Worm (Caenorhabditis elegans) whole organism, young adult: ENCODE measurements around the gene C06E4.3.

Experiments
- B0019.2 ChIP-seq: fragments of 200-800 bp; sonication (Bioruptor generic); conservative IDR thresholded peaks from 2 replicates; pipeline ENCODE4 v1.3.6; 2022; ENCODE audit warnings: missing genetic modification reagents, missing genetic modification characterization, missing compliant biosample characterization
- C17E4.6 ChIP-seq: fragments of 200-800 bp; sonication (Bioruptor generic); IDR thresholded peaks from 2 replicates; pipeline ENCODE4 v1.3.6; 2022; ENCODE audit warnings: missing genetic modification reagents, missing genetic modification characterization, missing compliant biosample characterization
- F33H1.4 ChIP-seq: fragments of 200-800 bp; sonication (Bioruptor generic); IDR thresholded peaks from 2 replicates; pipeline ENCODE4 v1.3.6; 2022; ENCODE audit warnings: missing genetic modification reagents, missing genetic modification characterization, missing compliant biosample characterization
- F52B5.7 ChIP-seq: sonication (generic microtip); optimal IDR thresholded peaks from 2 replicates; lab custom pipeline; 2016; ENCODE audit warnings: mild to moderate bottlenecking, missing genetic modification characterization, missing compliant biosample characterization
- Y53G8AR.9 ChIP-seq: fragments of 200-800 bp; sonication (Bioruptor generic); conservative IDR thresholded peaks from 2 replicates; pipeline ENCODE4 v1.3.6; 2022; ENCODE audit warnings: missing genetic modification reagents, missing genetic modification characterization, missing compliant biosample characterization
- Y56A3A.18 ChIP-seq: fragments of 200-800 bp; sonication (Bioruptor generic); IDR thresholded peaks from 2 replicates; pipeline ENCODE4 v1.3.6; 2022; ENCODE audit warnings: missing genetic modification reagents, missing genetic modification characterization, missing compliant biosample characterization
- akir-1 ChIP-seq: fragments of 200-800 bp; sonication (Bioruptor generic); optimal IDR thresholded peaks from 2 replicates; lab custom pipeline; 2018; ENCODE audit warnings: mild to moderate bottlenecking, missing genetic modification characterization, moderate library complexity, missing compliant biosample characterization
- aptf-3 ChIP-seq: fragments of 200-800 bp; sonication (Bioruptor generic); IDR thresholded peaks from 2 replicates; pipeline ENCODE4 v1.3.6; 2022; ENCODE audit warnings: missing genetic modification characterization, missing compliant biosample characterization
- attf-5 ChIP-seq: fragments of 200-800 bp; sonication (Bioruptor generic); optimal IDR thresholded peaks from 2 replicates; lab custom pipeline; 2018; ENCODE audit warnings: mild to moderate bottlenecking, missing genetic modification characterization, missing compliant biosample characterization
- bed-1 ChIP-seq: fragments of 200-800 bp; sonication (Bioruptor generic); IDR thresholded peaks from 2 replicates; pipeline ENCODE4 v1.3.6; 2022; ENCODE audit warnings: missing genetic modification reagents, missing genetic modification characterization, missing compliant biosample characterization
- cebp-1 ChIP-seq, 2 experiments: fragments of 200-800 bp in 1 of 2; sonication (Bioruptor generic) in 1 of 2; sonication (generic microtip) in 1 of 2; IDR thresholded peaks in 1 of 2; optimal IDR thresholded peaks in 1 of 2; 2 replicates each; pipeline versions ENCODE4 v1.3.6 to Lab custom; 2017 to 2022; ENCODE audit warnings: missing compliant biosample characterization in 2 of 2, missing genetic modification characterization in 2 of 2, mild to moderate bottlenecking in 1 of 2, missing genetic modification reagents in 1 of 2, moderate library complexity in 1 of 2
- ceh-100 ChIP-seq: fragments of 200-800 bp; sonication (Bioruptor generic); IDR thresholded peaks from 2 replicates; pipeline ENCODE4 v1.3.6; 2022; ENCODE audit warnings: missing genetic modification reagents, missing genetic modification characterization, missing compliant biosample characterization
- die-1 ChIP-seq: sonication (generic microtip); optimal IDR thresholded peaks from 2 replicates; lab custom pipeline; 2016; ENCODE audit warnings: missing genotype, mild to moderate bottlenecking, missing genetic modification characterization, missing compliant biosample characterization
- dpff-1 ChIP-seq: sonication (generic microtip); optimal IDR thresholded peaks from 2 replicates; lab custom pipeline; 2017; ENCODE audit warnings: mild to moderate bottlenecking, missing genetic modification characterization, missing compliant biosample characterization
- egl-18 ChIP-seq: fragments of 200-800 bp; sonication (Bioruptor generic); IDR thresholded peaks from 2 replicates; pipeline ENCODE4 v1.3.6; 2022; ENCODE audit warnings: missing genetic modification reagents, missing genetic modification characterization, missing compliant biosample characterization
- ets-4 ChIP-seq: fragments of 200-800 bp; sonication (Bioruptor generic); optimal IDR thresholded peaks from 2 replicates; lab custom pipeline; 2018; ENCODE audit warnings: mild to moderate bottlenecking, missing genetic modification characterization, missing compliant biosample characterization
- fkh-3 ChIP-seq: sonication (generic microtip); optimal IDR thresholded peaks from 2 replicates; lab custom pipeline; 2016; ENCODE audit warnings: mild to moderate bottlenecking, missing genetic modification characterization, missing compliant biosample characterization
- gei-17 ChIP-seq: fragments of 200-800 bp; sonication (Bioruptor generic); optimal IDR thresholded peaks from 2 replicates; lab custom pipeline; 2018; ENCODE audit warnings: mild to moderate bottlenecking, missing genetic modification characterization, missing compliant biosample characterization
- him-1 ChIP-seq: sonication (generic microtip); optimal IDR thresholded peaks from 2 replicates; lab custom pipeline; 2016; ENCODE audit warnings: missing genotype, missing genetic modification reagents, missing genetic modification characterization, missing compliant biosample characterization
- hlh-12 ChIP-seq: sonication (generic microtip); optimal IDR thresholded peaks from 2 replicates; lab custom pipeline; 2016; ENCODE audit warnings: missing genetic modification characterization, missing compliant biosample characterization
- hmg-20 ChIP-seq: fragments of 200-800 bp; sonication (Bioruptor generic); IDR thresholded peaks from 2 replicates; pipeline ENCODE4 v1.3.6; 2022; ENCODE audit warnings: missing genetic modification reagents, missing genetic modification characterization, missing compliant biosample characterization
- hrde-1 ChIP-seq: sonication (generic microtip); optimal IDR thresholded peaks from 2 replicates; lab custom pipeline; 2016; ENCODE audit warnings: missing genetic modification characterization, mild to moderate bottlenecking, missing compliant biosample characterization, moderate library complexity, missing genotype, missing genetic modification reagents, borderline replicate concordance
- hsf-1 ChIP-seq: fragments of 200-800 bp; sonication (Bioruptor generic); IDR thresholded peaks from 2 replicates; pipeline ENCODE4 v1.3.6; 2022; ENCODE audit warnings: missing genetic modification reagents, missing genetic modification characterization, missing compliant biosample characterization
- let-607 ChIP-seq, 2 experiments: fragments of 200-800 bp in 1 of 2; sonication (Bioruptor generic) in 1 of 2; sonication (generic microtip) in 1 of 2; optimal IDR thresholded peaks; 2 replicates each; lab custom pipeline; 2016 to 2018; ENCODE audit warnings: mild to moderate bottlenecking in 2 of 2, missing compliant biosample characterization in 2 of 2, missing genetic modification characterization in 2 of 2, moderate library complexity in 2 of 2, missing genotype in 1 of 2
- lin-40 ChIP-seq: sonication (generic microtip); optimal IDR thresholded peaks from 2 replicates; lab custom pipeline; 2016; ENCODE audit warnings: missing genetic modification characterization, mild to moderate bottlenecking, missing compliant biosample characterization, missing genotype, missing genetic modification reagents
- madf-6 ChIP-seq: fragments of 200-800 bp; sonication (Bioruptor generic); IDR thresholded peaks from 2 replicates; pipeline ENCODE4 v1.3.6; 2022; ENCODE audit warnings: missing genetic modification reagents, missing genetic modification characterization, missing compliant biosample characterization
- mes-4 ChIP-seq: sonication (generic microtip); optimal IDR thresholded peaks from 2 replicates; lab custom pipeline; 2016; ENCODE audit warnings: missing genotype, missing genetic modification characterization, missing compliant biosample characterization
- nfya-1 ChIP-seq: sonication (generic microtip); optimal IDR thresholded peaks from 2 replicates; lab custom pipeline; 2017; ENCODE audit warnings: antibody characterized with exemption, missing compliant biosample characterization, missing genetic modification characterization, borderline replicate concordance; ENCODE audit not compliant: insufficient read depth
- nfyb-1 ChIP-seq: fragments of 200-800 bp; sonication (Bioruptor generic); IDR thresholded peaks from 2 replicates; pipeline ENCODE4 v1.3.6; 2022; ENCODE audit warnings: missing genetic modification reagents, missing genetic modification characterization, missing compliant biosample characterization
- nhr-80 ChIP-seq: sonication (generic microtip); optimal IDR thresholded peaks from 2 replicates; lab custom pipeline; 2016; ENCODE audit warnings: missing genetic modification characterization, missing compliant biosample characterization
- nhr-90 ChIP-seq: sonication (generic microtip); optimal IDR thresholded peaks from 2 replicates; lab custom pipeline; 2016; ENCODE audit warnings: missing genotype, mild to moderate bottlenecking, missing genetic modification characterization, missing compliant biosample characterization
- pbrm-1 ChIP-seq: fragments of 200-800 bp; sonication (Bioruptor generic); IDR thresholded peaks from 2 replicates; pipeline ENCODE4 v1.3.6; 2022; ENCODE audit warnings: missing genetic modification reagents, missing genetic modification characterization, missing compliant biosample characterization
- pha-4 ChIP-seq: fragments of 150-350 bp; sonication (generic microtip); optimal IDR thresholded peaks from 2 replicates; lab custom pipeline; 2014; ENCODE audit warnings: missing biosample characterization, missing genetic modification reagents, missing genetic modification characterization
- repo-1 ChIP-seq: sonication (generic microtip); optimal IDR thresholded peaks from 2 replicates; lab custom pipeline; 2017; ENCODE audit warnings: mild to moderate bottlenecking, missing genetic modification characterization, missing compliant biosample characterization
- rpc-1 ChIP-seq, 2 experiments: fragments of 150-350 bp in 1 of 2; sonication (generic microtip) in 1 of 2; optimal IDR thresholded peaks; 2 replicates each; lab custom pipeline; 2014 to 2018; ENCODE audit warnings: missing biosample characterization in 1 of 2, missing genetic modification characterization in 1 of 2, missing genetic modification reagents in 1 of 2, missing genotype in 1 of 2
- snpc-4 ChIP-seq, 5 experiments: fragments of 150-350 bp in 1 of 5; sonication (generic microtip) in 4 of 5; optimal IDR thresholded peaks; 2 replicates each; lab custom pipeline; 2014 to 2018; ENCODE audit warnings: missing genetic modification characterization in 5 of 5, missing biosample characterization in 3 of 5, antibody characterized with exemption in 2 of 5, mild to moderate bottlenecking in 2 of 5, missing compliant biosample characterization in 2 of 5, missing genotype in 2 of 5, moderate library complexity in 2 of 5, missing genetic modification reagents in 1 of 5
- sptf-2 ChIP-seq: fragments of 200-800 bp; sonication (Bioruptor generic); optimal IDR thresholded peaks from 2 replicates; lab custom pipeline; 2018; ENCODE audit warnings: mild to moderate bottlenecking, missing genetic modification characterization, missing compliant biosample characterization
- tbp1 ChIP-seq: fragments of 200-800 bp; sonication (Bioruptor generic); optimal IDR thresholded peaks from 2 replicates; lab custom pipeline; 2018; ENCODE audit warnings: mild to moderate bottlenecking, missing genetic modification characterization, missing compliant biosample characterization
- ztf-18 ChIP-seq: sonication (generic microtip); optimal IDR thresholded peaks from 2 replicates; lab custom pipeline; 2016; ENCODE audit warnings: missing genotype, mild to moderate bottlenecking, missing genetic modification characterization, missing compliant biosample characterization
- ztf-26 ChIP-seq: sonication (generic microtip); optimal IDR thresholded peaks from 2 replicates; lab custom pipeline; 2017; ENCODE audit warnings: missing genetic modification characterization, missing compliant biosample characterization

The C06E4.3 gene

DNA sequence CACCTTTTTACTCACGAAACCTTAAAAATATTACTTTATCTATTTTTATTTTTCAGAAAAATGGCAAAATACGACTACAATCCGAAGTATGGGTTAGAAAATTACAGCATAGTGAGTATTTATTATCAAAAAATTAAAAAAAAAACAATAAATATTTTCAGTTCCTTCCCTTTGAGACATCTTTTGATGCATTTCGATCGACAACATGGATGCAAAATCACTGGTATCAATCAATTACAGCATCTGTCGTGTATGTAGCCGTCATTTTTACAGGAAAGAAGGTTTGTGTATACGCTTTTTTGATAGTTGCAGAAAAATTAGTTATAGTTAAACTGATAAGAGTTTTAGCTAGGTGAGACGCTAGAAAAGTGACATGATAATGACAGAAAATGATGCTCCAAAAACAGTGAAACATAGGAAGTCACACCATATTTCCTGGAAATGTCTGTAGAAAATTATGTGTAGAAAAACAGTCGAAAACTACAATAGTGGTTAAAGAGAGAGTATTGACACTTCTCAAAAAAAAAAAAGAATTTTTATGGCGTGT is 22.9 kb upstream of the C06E4.3 start, which contains the start of gene elo-3:
Gene elo-3 (plus strand): TSS at position 51 of the 547 bp plus-strand sequence.
- TF ChIP-seq gei-17 (GFP tag; lab: Kevin White, UChicago) (no peak), nhr-80 (tag; lab: Kevin White, UChicago) (peak; percentile 83), C17E4.6 (no peak), cebp-1 (GFP tag; IDR thresholded peaks at IDR 0.05; lab: Robert Waterston, UW) (no peak), cebp-1 (tag; optimal IDR thresholded peaks at IDR 0.05; lab: Kevin White, UChicago) (no peak), Y53G8AR.9 (GFP tag; lab: Robert Waterston, UW) (no peak), egl-18 (GFP tag; lab: Robert Waterston, UW) (no peak), ets-4 (GFP tag; lab: Kevin White, UChicago) (no peak), him-1 (tag; lab: Kevin White, UChicago) (no peak), nfyb-1 (GFP tag; lab: Robert Waterston, UW) (0 out of 2 replicates have a peak, but pooled peaks have one; percentile 26), tbp1 (no peak), let-607 (tag; optimal IDR thresholded peaks at IDR 0.05; lab: Kevin White, UChicago) (peak in 1 of 2 experiments; percentile 3), sptf-2 (no peak), die-1 (tag; lab: Kevin White, UChicago) (no peak), nhr-90 (tag; lab: Kevin White, UChicago) (no peak), madf-6 (GFP tag; lab: Robert Waterston, UW) (no peak), aptf-3 (GFP tag; lab: Robert Waterston, UW) (no peak), hrde-1 (tag; lab: Kevin White, UChicago) (no peak)

DNA sequence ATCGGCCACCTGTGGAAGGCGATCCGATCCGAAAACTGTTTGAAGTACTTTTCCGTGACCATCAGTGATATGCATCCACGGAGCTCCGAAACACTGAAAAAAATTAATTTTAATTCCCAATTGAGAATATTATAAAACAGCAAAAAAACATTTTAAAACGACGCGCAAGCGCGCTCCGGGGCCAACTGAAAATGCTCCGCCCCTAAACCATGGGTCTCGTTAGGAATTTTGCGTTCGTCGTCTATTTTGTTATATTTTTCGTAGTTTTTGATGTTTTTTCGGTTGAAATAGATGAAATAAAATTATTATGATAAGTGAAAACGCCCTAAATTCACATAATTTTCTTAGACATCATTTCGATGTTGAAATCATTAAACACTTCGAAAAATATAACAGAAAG is 20.1 kb upstream of the C06E4.3 start:
- TF ChIP-seq F33H1.4 (GFP tag; lab: Robert Waterston, UW) (no peak), Y53G8AR.9 (GFP tag; lab: Robert Waterston, UW) (0 out of 2 replicates have a peak, but pooled peaks have one; percentile 45), madf-6 (GFP tag; lab: Robert Waterston, UW) (peak; percentile 18; the same call in 1 of the 2 replicates), hsf-1 (GFP tag; lab: Robert Waterston, UW) (peak; percentile 58; the same call in 1 of the 2 replicates), cebp-1 (GFP tag; IDR thresholded peaks at IDR 0.05; lab: Robert Waterston, UW) (no peak), cebp-1 (tag; optimal IDR thresholded peaks at IDR 0.05; lab: Kevin White, UChicago) (peak; percentile 27), dpff-1 (peak; percentile 53), pha-4 (tag; lab: Kevin White, UChicago) (no peak), snpc-4 (GFP tag; optimal IDR thresholded peaks at IDR 0.05; lab: Kevin White, UChicago) (no peak), snpc-4 (tag; optimal IDR thresholded peaks at IDR 0.05; lab: Kevin White, UChicago) (peak in 1 of 4 experiments; percentile 29), Y56A3A.18 (GFP tag; lab: Robert Waterston, UW) (no peak), F52B5.7 (tag; lab: Kevin White, UChicago) (peak; percentile 59)

DNA sequence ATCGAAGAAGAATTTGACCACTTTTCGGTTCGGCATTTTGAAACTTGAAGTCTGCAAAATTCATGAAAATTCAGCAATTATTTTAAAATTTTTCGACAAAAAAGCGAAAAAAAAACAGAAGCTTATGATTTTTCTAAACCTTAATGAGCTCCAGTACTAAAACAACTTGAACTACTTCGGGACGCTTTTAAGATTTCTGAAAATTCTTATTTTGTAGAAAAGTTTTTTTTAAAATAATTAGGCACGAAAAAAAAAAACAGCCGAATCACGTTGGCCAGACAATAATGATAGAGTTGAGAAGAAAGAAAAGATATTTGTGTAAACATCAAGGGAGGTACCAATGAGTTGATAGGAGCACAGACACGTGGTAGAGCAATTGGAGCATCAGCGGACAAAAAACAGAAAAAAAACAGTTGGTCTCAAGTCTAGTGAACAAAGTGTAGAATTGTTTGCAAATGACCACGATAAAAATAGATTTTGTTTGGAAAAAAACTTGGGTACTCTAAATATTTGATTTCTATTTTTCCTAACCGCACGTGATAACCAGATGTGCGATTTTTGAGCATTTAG is 18.4 kb upstream of the C06E4.3 start, which contains the start of gene gstk-2:
Gene gstk-2 (minus strand): TSS at position 51 of the 570 bp plus-strand sequence.
- TF ChIP-seq fkh-3 (no peak), attf-5 (GFP tag; lab: Kevin White, UChicago) (no peak), akir-1 (GFP tag; lab: Kevin White, UChicago) (no peak), mes-4 (no peak), C17E4.6 (no peak), Y56A3A.18 (GFP tag; lab: Robert Waterston, UW) (no peak), hlh-12 (no peak), nhr-80 (tag; lab: Kevin White, UChicago) (no peak), bed-1 (GFP tag; lab: Robert Waterston, UW) (no peak), ztf-18 (no peak), hmg-20 (GFP tag; lab: Robert Waterston, UW) (no peak), ceh-100 (GFP tag; lab: Robert Waterston, UW) (no peak), ztf-26 (no peak), pbrm-1 (no peak), repo-1 (no peak), B0019.2 (no peak), lin-40 (no peak), nfya-1 (tag; lab: Kevin White, UChicago) (no peak), rpc-1 (optimal IDR thresholded peaks at IDR 0.05; lab: Kevin White, UChicago) (no peak), rpc-1 (tag; optimal IDR thresholded peaks at IDR 0.05; lab: Kevin White, UChicago) (no peak)
